Worm (Caenorhabditis elegans): ENCODE results near the gene chil-2.

Gene chil-2

ce11 chrII:9838260-9838935 is 36.0 kb downstream of the chil-2 start, which contains the start of gene arrd-4:
Gene arrd-4, minus strand, starts transcription at chrII:9838310.
- TF ChIP-seq ceh-9 (tag; optimal IDR thresholded peaks at IDR 0.05) (no peak), nhr-11 (tag; optimal IDR thresholded peaks at IDR 0.05) (peak; percentile 86)

- no peak for TF ChIP-seq nhr-12 (tag; optimal IDR thresholded peaks at IDR 0.05)
These were observed 38.5 kb downstream of the chil-2 start for ce11 chrII:9835958-9836357.

- TF ChIP-seq pqm-1 (tag; optimal IDR thresholded peaks at IDR 0.05), result no peak
- no peak for TF ChIP-seq nhr-43 (tag; optimal IDR thresholded peaks at IDR 0.05; ENCODE audit: poor library complexity, severe bottlenecking)
- no peak for TF ChIP-seq fos-1 (tag; optimal IDR thresholded peaks at IDR 0.05)
These were observed 39.5 kb downstream of the chil-2 start, which contains the start of gene arrd-5 for ce11 chrII:9834921-9835320. Gene arrd-5, plus strand, starts transcription at chrII:9835221.

- TF ChIP-seq ztf-11 (tag; optimal IDR thresholded peaks at IDR 0.05) (no peak), pqm-1 (tag; optimal IDR thresholded peaks at IDR 0.05) (no peak), nhr-77 (tag; optimal IDR thresholded peaks at IDR 0.05) (no peak), daf-12 (tag; optimal IDR thresholded peaks at IDR 0.05) (no peak), sea-2 (GFP tag; optimal IDR thresholded peaks at IDR 0.05) (no peak), ztf-4 (tag; optimal IDR thresholded peaks at IDR 0.05) (no peak), aly-2 (tag; optimal IDR thresholded peaks at IDR 0.05) (no peak), nhr-43 (tag; optimal IDR thresholded peaks at IDR 0.05; ENCODE audit: poor library complexity, severe bottlenecking) (no peak), ceh-28 (tag; optimal IDR thresholded peaks at IDR 0.05) (no peak), eor-1 (tag; optimal IDR thresholded peaks at IDR 0.05) (no peak), R02D3.7 (tag; optimal IDR thresholded peaks at IDR 0.05) (no peak), fos-1 (tag; optimal IDR thresholded peaks at IDR 0.05) (no peak), zag-1 (tag; optimal IDR thresholded peaks at IDR 0.05) (no peak), mdl-1 (tag; optimal IDR thresholded peaks at IDR 0.05) (no peak), tbx-2 (tag; optimal IDR thresholded peaks at IDR 0.05) (no peak), egl-27 (tag; optimal IDR thresholded peaks at IDR 0.05) (no peak)
These were observed 40.6 kb downstream of the chil-2 start, which contains the start of gene ZK938.3 for ce11 chrII:9833855-9834254. Gene ZK938.3, minus strand, starts transcription at chrII:9833955.

ce11 chrII:9831033-9831432 is 43.4 kb downstream of the chil-2 start, which contains the start of gene ZK938.12:
Gene ZK938.12, plus strand, starts transcription at chrII:9831333.
- TF ChIP-seq nhr-25 (tag; optimal IDR thresholded peaks at IDR 0.05), result no peak
- TF ChIP-seq pha-4 (tag; optimal IDR thresholded peaks at IDR 0.05), result no peak
- no peak for TF ChIP-seq ceh-16 (tag; optimal IDR thresholded peaks at IDR 0.05)
- no peak for TF ChIP-seq nhr-76 (tag; optimal IDR thresholded peaks at IDR 0.05)
- TF ChIP-seq mdl-1 (tag; optimal IDR thresholded peaks at IDR 0.05), result no peak
- no peak for TF ChIP-seq lin-39 (tag; optimal IDR thresholded peaks at IDR 0.05)
- TF ChIP-seq nfya-1 (tag; optimal IDR thresholded peaks at IDR 0.05; ENCODE audit: insufficient read depth), result no peak
- TF ChIP-seq elt-2 (tag; optimal IDR thresholded peaks at IDR 0.05), result no peak
- TF ChIP-seq lin-15B (tag; optimal IDR thresholded peaks at IDR 0.05), result no peak
- TF ChIP-seq ztf-4 (tag; optimal IDR thresholded peaks at IDR 0.05), result no peak
- TF ChIP-seq fkh-10 (GFP tag; optimal IDR thresholded peaks at IDR 0.05), result no peak
- no peak for TF ChIP-seq ceh-28 (tag; optimal IDR thresholded peaks at IDR 0.05)
- no peak for TF ChIP-seq zag-1 (tag; optimal IDR thresholded peaks at IDR 0.05)

- TF ChIP-seq pqm-1 (tag; optimal IDR thresholded peaks at IDR 0.05) (no peak), daf-12 (tag; optimal IDR thresholded peaks at IDR 0.05) (no peak), ZK546.5 (tag; optimal IDR thresholded peaks at IDR 0.05) (no peak), hmg-11 (tag; optimal IDR thresholded peaks at IDR 0.05) (no peak), sea-2 (GFP tag; optimal IDR thresholded peaks at IDR 0.05) (no peak), jun-1 (tag; optimal IDR thresholded peaks at IDR 0.05) (no peak), nhr-43 (tag; optimal IDR thresholded peaks at IDR 0.05; ENCODE audit: poor library complexity, severe bottlenecking) (no peak), skn-1 (tag; optimal IDR thresholded peaks at IDR 0.05) (no peak), lin-15B (tag; optimal IDR thresholded peaks at IDR 0.05) (no peak)
These were observed 45.3 kb downstream of the chil-2 start, which contains the start of gene ZK938.1 for ce11 chrII:9829108-9829507. Gene ZK938.1, plus strand, starts transcription at chrII:9829408.

All from whole organism, L3 larva.